Fruit fly (Drosophila melanogaster) whole organism, embryonic: Measurements from ENCODE around the gene Rab7.

Experiments
- B-H1 ChIP-seq: fragments of 200-800 bp; sonication (Bioruptor generic); IDR thresholded peaks from 3 replicates; pipeline ENCODE4 v1.3.6; 2022; ENCODE audit warnings: missing biosample characterization, missing genetic modification characterization
- CG10274 ChIP-seq: fragments of 200-800 bp; sonication (Bioruptor generic); optimal IDR thresholded peaks from 3 replicates; lab custom pipeline; 2017; ENCODE audit warnings: missing biosample characterization, mild to moderate bottlenecking, missing genetic modification characterization
- CG10366 ChIP-seq: fragments of 200-800 bp; sonication (Bioruptor generic); IDR thresholded peaks from 2 replicates; pipeline ENCODE4 v1.3.6; 2022; ENCODE audit warnings: missing biosample characterization, missing genetic modification characterization
- CG11695 ChIP-seq: fragments of 200-800 bp; sonication (Bioruptor generic); IDR thresholded peaks from 3 replicates; pipeline ENCODE4 v1.3.6; 2022; ENCODE audit warnings: missing biosample characterization, missing genetic modification characterization
- CG12236 ChIP-seq: fragments of 200-800 bp; sonication (Bioruptor generic); optimal IDR thresholded peaks from 2 replicates; lab custom pipeline; 2016; ENCODE audit warnings: missing biosample characterization, missing genetic modification characterization
- CG13296 ChIP-seq: fragments of 200-800 bp; sonication (Bioruptor generic); optimal IDR thresholded peaks from 3 replicates; lab custom pipeline; 2018; ENCODE audit warnings: missing biosample characterization, mild to moderate bottlenecking, missing genetic modification characterization
- CG13624 ChIP-seq: fragments of 200-800 bp; sonication (Bioruptor generic); optimal IDR thresholded peaks from 2 replicates; lab custom pipeline; 2016; ENCODE audit warnings: missing biosample characterization, missing genetic modification characterization
- CG14014 ChIP-seq: fragments of 200-800 bp; sonication (Bioruptor generic); IDR thresholded peaks from 2 replicates; pipeline ENCODE4 v1.3.6; 2022; ENCODE audit warnings: missing biosample characterization, missing genetic modification characterization
- CG15073 ChIP-seq: fragments of 200-800 bp; sonication (Bioruptor generic); optimal IDR thresholded peaks from 2 replicates; lab custom pipeline; 2016; ENCODE audit warnings: missing biosample characterization, missing genetic modification characterization
- CG1792 ChIP-seq: fragments of 200-800 bp; sonication (Bioruptor generic); optimal IDR thresholded peaks from 2 replicates; lab custom pipeline; 2016; ENCODE audit warnings: missing biosample characterization, missing genetic modification characterization
- CG2712 ChIP-seq: fragments of 200-800 bp; optimal IDR thresholded peaks from 3 replicates; lab custom pipeline; 2019; ENCODE audit warnings: missing biosample characterization, mild to moderate bottlenecking, missing genetic modification characterization, moderate library complexity
- CG4424 ChIP-seq: fragments of 200-800 bp; sonication (Bioruptor generic); optimal IDR thresholded peaks from 3 replicates; lab custom pipeline; 2016; ENCODE audit warnings: missing biosample characterization, missing genetic modification characterization
- CG5245 ChIP-seq: fragments of 200-800 bp; sonication (Bioruptor generic); optimal IDR thresholded peaks from 3 replicates; lab custom pipeline; 2016; ENCODE audit warnings: missing biosample characterization, missing genetic modification characterization
- CG8359 ChIP-seq: fragments of 200-800 bp; sonication (Bioruptor generic); optimal IDR thresholded peaks from 2 replicates; lab custom pipeline; 2017; ENCODE audit warnings: missing biosample characterization, mild to moderate bottlenecking, missing genetic modification characterization, borderline replicate concordance
- CG8944 ChIP-seq: fragments of 200-800 bp; sonication (Bioruptor generic); optimal IDR thresholded peaks from 3 replicates; lab custom pipeline; 2016; ENCODE audit warnings: missing biosample characterization, missing genetic modification characterization
- CG9727 ChIP-seq: fragments of 200-800 bp; sonication (Bioruptor generic); optimal IDR thresholded peaks from 3 replicates; lab custom pipeline; 2017; ENCODE audit warnings: missing biosample characterization, mild to moderate bottlenecking, missing genetic modification characterization
- CG9817 ChIP-seq: fragments of 200-800 bp; sonication (Bioruptor generic); optimal IDR thresholded peaks from 2 replicates; lab custom pipeline; 2018; ENCODE audit warnings: missing biosample characterization, mild to moderate bottlenecking, missing genetic modification characterization, moderate library complexity
- CTCF ChIP-seq: fragments of 200-800 bp; sonication (Bioruptor generic); optimal IDR thresholded peaks from 2 replicates; lab custom pipeline; 2017; ENCODE audit warnings: missing biosample characterization, mild to moderate bottlenecking, missing genetic modification characterization, moderate library complexity
- Chrac-16 ChIP-seq: fragments of 200-800 bp; sonication (Bioruptor generic); optimal IDR thresholded peaks from 3 replicates; lab custom pipeline; 2016; ENCODE audit warnings: missing biosample characterization, missing genetic modification characterization
- D19B ChIP-seq: fragments of 200-800 bp; sonication (Bioruptor generic); optimal IDR thresholded peaks from 2 replicates; lab custom pipeline; 2017; ENCODE audit warnings: missing biosample characterization, mild to moderate bottlenecking, missing genetic modification characterization
- HHEX ChIP-seq: fragments of 200-800 bp; sonication (Bioruptor generic); optimal IDR thresholded peaks from 3 replicates; lab custom pipeline; 2017; ENCODE audit warnings: missing biosample characterization, mild to moderate bottlenecking, missing genetic modification characterization, missing genetic modification reagents
- Hr78 ChIP-seq, 2 experiments: fragments of 200-800 bp in 1 of 2; fragments of >200 bp in 1 of 2; sonication (Bioruptor generic) in 1 of 2; optimal IDR thresholded peaks; 2 replicates each; lab custom pipeline; 2017 to 2019; ENCODE audit warnings: missing biosample characterization in 2 of 2, missing genetic modification characterization in 2 of 2, mild to moderate bottlenecking in 1 of 2, moderate library complexity in 1 of 2
- Jarid2 ChIP-seq: fragments of 200-800 bp; sonication (Bioruptor generic); optimal IDR thresholded peaks from 3 replicates; lab custom pipeline; 2017; ENCODE audit warnings: mild to moderate bottlenecking, missing biosample characterization, missing genetic modification reagents, missing genetic modification characterization
- MBD-R2 ChIP-seq: fragments of 200-800 bp; sonication (Bioruptor generic); IDR thresholded peaks from 2 replicates; pipeline ENCODE4 v1.3.6; 2022; ENCODE audit warnings: missing biosample characterization, missing genetic modification characterization
- Med ChIP-seq: fragments of 200-800 bp; sonication (Bioruptor generic); peaks from one replicate; lab custom pipeline; 2016; ENCODE audit warnings: missing biosample characterization, missing genetic modification characterization, mild to moderate bottlenecking, inconsistent platforms, moderate library complexity
- Oli ChIP-seq: fragments of 200-800 bp; sonication (Bioruptor generic); optimal IDR thresholded peaks from 2 replicates; lab custom pipeline; 2018; ENCODE audit warnings: missing biosample characterization, mild to moderate bottlenecking, missing genetic modification characterization, moderate library complexity
- Pdp1 ChIP-seq, 2 experiments: fragments of 200-800 bp; sonication (Bioruptor generic); optimal IDR thresholded peaks; 3 replicates each; lab custom pipeline; 2016; ENCODE audit warnings: missing biosample characterization in 2 of 2, missing genetic modification characterization in 2 of 2, mild to moderate bottlenecking in 1 of 2, moderate library complexity in 1 of 2
- Rx ChIP-seq: fragments of 200-800 bp; sonication (Bioruptor generic); IDR thresholded peaks from 2 replicates; pipeline ENCODE4 v1.3.6; 2022; ENCODE audit warnings: missing biosample characterization, missing genetic modification characterization
- Sry-β ChIP-seq: fragments of 200-800 bp; sonication (Bioruptor generic); optimal IDR thresholded peaks from 2 replicates; lab custom pipeline; 2018; ENCODE audit warnings: missing biosample characterization, mild to moderate bottlenecking, missing genetic modification characterization, moderate library complexity
- dati ChIP-seq: fragments of 200-800 bp; sonication (Bioruptor generic); IDR thresholded peaks from 2 replicates; pipeline ENCODE4 v1.3.6; 2022; ENCODE audit warnings: missing biosample characterization, missing genetic modification characterization
- emc ChIP-seq: fragments of 200-800 bp; sonication (Bioruptor generic); optimal IDR thresholded peaks from 2 replicates; lab custom pipeline; 2016; ENCODE audit warnings: missing biosample characterization, missing genetic modification characterization
- gro ChIP-seq: fragments of 200-800 bp; sonication (Bioruptor generic); optimal IDR thresholded peaks from 2 replicates; lab custom pipeline; 2016; ENCODE audit warnings: missing biosample characterization, missing genetic modification characterization
- knrl ChIP-seq: fragments of 200-800 bp; sonication (Bioruptor generic); IDR thresholded peaks from 3 replicates; pipeline ENCODE4 v1.3.6; 2022; ENCODE audit warnings: missing biosample characterization, missing genetic modification characterization; ENCODE audit not compliant: partially characterized antibody
- lbe ChIP-seq: fragments of 200-800 bp; sonication (Bioruptor generic); optimal IDR thresholded peaks from 2 replicates; lab custom pipeline; 2016; ENCODE audit warnings: missing biosample characterization, mild to moderate bottlenecking, missing genetic modification characterization
- lilli ChIP-seq: fragments of 200-800 bp; sonication (Bioruptor generic); optimal IDR thresholded peaks from 3 replicates; lab custom pipeline; 2016; ENCODE audit warnings: missing biosample characterization, missing genetic modification characterization
- lmd ChIP-seq: fragments of 200-800 bp; sonication (Bioruptor generic); IDR thresholded peaks from 2 replicates; pipeline ENCODE4 v1.3.6; 2022; ENCODE audit warnings: missing biosample characterization, missing genetic modification characterization
- maf-S ChIP-seq: fragments of 200-800 bp; sonication (Bioruptor generic); optimal IDR thresholded peaks from 2 replicates; lab custom pipeline; 2016; ENCODE audit warnings: missing biosample characterization, missing genetic modification characterization
- mirr ChIP-seq: fragments of 200-800 bp; sonication (Bioruptor generic); optimal IDR thresholded peaks from 3 replicates; lab custom pipeline; 2018; ENCODE audit warnings: missing biosample characterization, mild to moderate bottlenecking, missing genetic modification characterization
- mld ChIP-seq: fragments of 200-800 bp; sonication (Bioruptor generic); IDR thresholded peaks from 3 replicates; pipeline ENCODE4 v1.3.6; 2022; ENCODE audit warnings: missing biosample characterization, missing genetic modification characterization; ENCODE audit not compliant: partially characterized antibody
- onecut ChIP-seq: fragments of 200-800 bp; sonication (Bioruptor generic); IDR thresholded peaks from 2 replicates; pipeline ENCODE4 v1.3.6; 2022; ENCODE audit warnings: missing biosample characterization, missing genetic modification characterization
- pita ChIP-seq: fragments of 200-800 bp; sonication (Bioruptor generic); optimal IDR thresholded peaks from 2 replicates; lab custom pipeline; 2017; ENCODE audit warnings: missing biosample characterization, mild to moderate bottlenecking, missing genetic modification characterization
- pzg ChIP-seq: fragments of 200-800 bp; sonication (Bioruptor generic); optimal IDR thresholded peaks from 3 replicates; lab custom pipeline; 2018; ENCODE audit warnings: missing biosample characterization, mild to moderate bottlenecking, missing genetic modification characterization, moderate library complexity
- repo ChIP-seq: fragments of 200-800 bp; sonication (Bioruptor generic); optimal IDR thresholded peaks from 2 replicates; lab custom pipeline; 2016; ENCODE audit warnings: missing biosample characterization, missing genetic modification characterization
- schlank ChIP-seq: fragments of 200-800 bp; sonication (Bioruptor generic); optimal IDR thresholded peaks from 2 replicates; lab custom pipeline; 2018; ENCODE audit warnings: missing biosample characterization, mild to moderate bottlenecking, missing genetic modification characterization
- ssp ChIP-seq: fragments of 200-800 bp; sonication (Bioruptor generic); IDR thresholded peaks from 2 replicates; pipeline ENCODE4 v1.3.6; 2022; ENCODE audit warnings: missing biosample characterization, missing genetic modification characterization
- tna ChIP-seq: fragments of 200-800 bp; sonication (Bioruptor generic); IDR thresholded peaks from 2 replicates; pipeline ENCODE4 v1.3.6; 2022; ENCODE audit warnings: missing biosample characterization, missing genetic modification characterization; ENCODE audit not compliant: partially characterized antibody
- vfl ChIP-seq: fragments of 200-800 bp; sonication (Bioruptor generic); optimal IDR thresholded peaks from 2 replicates; lab custom pipeline; 2016; ENCODE audit warnings: missing biosample characterization, missing genetic modification characterization

Rab7 gene

DNA sequence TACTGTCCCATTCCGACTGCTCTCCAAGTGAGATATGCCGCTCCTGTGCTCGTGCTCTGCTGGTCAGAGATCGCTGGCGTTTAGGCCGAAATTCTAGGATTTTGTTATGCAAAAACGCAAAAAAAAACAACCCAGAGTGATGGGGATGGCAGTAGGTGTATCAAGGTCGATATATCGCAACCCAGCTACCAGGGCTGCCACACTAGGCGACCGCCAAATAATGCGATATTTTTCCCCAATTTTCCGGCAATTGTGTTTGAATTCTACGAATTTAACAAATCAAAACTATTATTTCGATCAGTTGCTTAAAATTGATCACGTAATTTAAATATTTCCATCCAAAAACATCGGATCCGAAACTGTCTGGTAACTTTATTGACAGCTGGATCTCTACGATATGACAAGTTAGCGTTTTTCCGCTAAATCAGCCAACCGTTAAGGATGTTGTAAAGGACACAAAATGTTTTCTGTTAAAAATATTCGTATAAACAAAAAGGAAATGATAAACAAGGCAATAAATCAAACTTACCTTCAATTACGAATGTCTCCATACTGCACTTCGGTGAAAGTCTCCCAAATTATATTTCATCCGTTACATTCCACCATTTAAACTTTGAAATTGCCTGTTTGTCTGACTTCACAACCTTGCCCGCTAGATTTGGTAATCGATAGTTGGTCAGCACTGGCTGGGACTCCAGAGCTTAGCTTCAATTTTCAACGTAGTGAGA, 44.9 kb downstream of the Rab7 start, which contains the start of gene spas (continued):
- TF ChIP-seq mirr (GFP tag; lab: Kevin White, UChicago), result peak; percentile 3
- peak; percentile 7 for TF ChIP-seq D19B (GFP tag; lab: Kevin White, UChicago)
- TF ChIP-seq vfl, result peak; percentile 45
- TF ChIP-seq CG1792 (GFP tag; lab: Kevin White, UChicago), result peak; percentile 22
- TF ChIP-seq lilli, result peak; percentile 74
- TF ChIP-seq Sry-β (GFP tag; lab: Kevin White, UChicago), result peak; percentile 96
- TF ChIP-seq CG10274, result no peak
- no peak for TF ChIP-seq CG12236
- TF ChIP-seq schlank (tag; lab: Kevin White, UChicago), result peak; percentile 22
- TF ChIP-seq repo (GFP tag; lab: Kevin White, UChicago), result peak; percentile 12
- peak; percentile 76 for TF ChIP-seq mld (GFP tag; lab: Robert Waterston, UW)
- peak; percentile 78 for TF ChIP-seq CG10366
- peak; percentile 77 for TF ChIP-seq Chrac-16 (GFP tag; lab: Kevin White, UChicago)
- peak; percentile 22 for TF ChIP-seq CG5245
- TF ChIP-seq Oli (tag; lab: Kevin White, UChicago), result peak; percentile 26
- peak; percentile 95 for TF ChIP-seq Med (GFP tag; lab: Kevin White, UChicago)
- TF ChIP-seq dati (GFP tag; lab: Robert Waterston, UW), result peak; percentile 23; the same call in 1 of the 2 replicates
- 0 out of 3 replicates have a peak, but pooled peaks have one; percentile 18 for TF ChIP-seq CG11695
- peak; percentile 37 for TF ChIP-seq CG13296
- peak; percentile 69 for TF ChIP-seq CG13624 (GFP tag; lab: Kevin White, UChicago)
- no peak for TF ChIP-seq pita
- TF ChIP-seq maf-S (GFP tag; lab: Kevin White, UChicago), result peak; percentile 30
- TF ChIP-seq Hr78 (GFP tag; optimal IDR thresholded peaks at IDR 0.05; lab: Kevin White, UChicago), result no peak
- no peak for TF ChIP-seq CTCF (GFP tag; lab: Kevin White, UChicago)
- peak; percentile 73 to 95 for TF ChIP-seq Pdp1 (GFP tag; optimal IDR thresholded peaks at IDR 0.05; lab: Kevin White, UChicago)
- peak; percentile 14 for TF ChIP-seq gro (GFP tag; lab: Kevin White, UChicago)
- TF ChIP-seq CG9727 (GFP tag; lab: Kevin White, UChicago), result peak; percentile 83
- TF ChIP-seq Jarid2 (GFP tag; lab: Kevin White, UChicago), result no peak

dm6 chr3R:24038736-24039556, 46.1 kb downstream of the Rab7 start, which contains the start of gene Miro:
TSS of gene Miro (minus strand) at chr3R:24038847.
- TF ChIP-seq lmd (GFP tag; lab: Robert Waterston, UW) (no peak), CG14014 (GFP tag; lab: Robert Waterston, UW) (no peak; the same call in 1 of the 2 replicates), CG15073 (GFP tag; lab: Kevin White, UChicago) (peak; percentile 70), pita (no peak), Med (GFP tag; lab: Kevin White, UChicago) (peak; percentile 26), B-H1 (no peak), CG8944 (no peak), HHEX (GFP tag; lab: Kevin White, UChicago) (no peak), Oli (tag; lab: Kevin White, UChicago) (no peak), lbe (peak; percentile 23), ssp (GFP tag; lab: Robert Waterston, UW) (no peak), emc (GFP tag; lab: Kevin White, UChicago) (no peak), CG4424 (GFP tag; lab: Kevin White, UChicago) (no peak), onecut (GFP tag; lab: Robert Waterston, UW) (peak; percentile 31; the same call in 1 of the 2 replicates), MBD-R2 (peak; percentile 52; the same call in 1 of the 2 replicates), knrl (GFP tag; lab: Robert Waterston, UW) (no peak), CG9817 (tag; lab: Kevin White, UChicago) (no peak), repo (GFP tag; lab: Kevin White, UChicago) (no peak), tna (no peak), pzg (GFP tag; lab: Kevin White, UChicago) (peak; percentile 3), CG8359 (GFP tag; lab: Kevin White, UChicago) (no peak), Rx (0 out of 2 replicates have a peak, but pooled peaks have one; percentile 12), CG2712 (tag; lab: Kevin White, UChicago) (no peak)
